Worm (Caenorhabditis elegans) whole organism, late embryonic: ENCODE measurements around the gene wago-5.

Experiments
- C08G9.2 ChIP-seq: sonication (generic microtip); optimal IDR thresholded peaks from 2 replicates; lab custom pipeline; 2016; ENCODE audit warnings: mild to moderate bottlenecking, missing genetic modification characterization, moderate library complexity, missing compliant biosample characterization
- F13H6.1 ChIP-seq: sonication (generic microtip); optimal IDR thresholded peaks from 2 replicates; lab custom pipeline; 2016; ENCODE audit warnings: missing genetic modification characterization, missing compliant biosample characterization
- K02D7.2 ChIP-seq: sonication (generic microtip); optimal IDR thresholded peaks from 2 replicates; lab custom pipeline; 2017; ENCODE audit warnings: mild to moderate bottlenecking, missing genetic modification characterization, missing compliant biosample characterization
- Y22D7AL.16 ChIP-seq: sonication (generic microtip); optimal IDR thresholded peaks from 2 replicates; lab custom pipeline; 2016; ENCODE audit warnings: missing genetic modification characterization, missing compliant biosample characterization
- ahr-1 ChIP-seq: sonication (generic microtip); optimal IDR thresholded peaks from 2 replicates; lab custom pipeline; 2016; ENCODE audit warnings: missing genetic modification characterization, missing compliant biosample characterization
- ama-1 ChIP-seq: fragments of 150-350 bp; optimal IDR thresholded peaks from 2 replicates; lab custom pipeline; 2014
- ceh-14 ChIP-seq: sonication (generic microtip); optimal IDR thresholded peaks from 2 replicates; lab custom pipeline; 2016; ENCODE audit warnings: missing genotype, missing genetic modification characterization, missing compliant biosample characterization
- ceh-18 ChIP-seq: sonication (generic microtip); optimal IDR thresholded peaks from 2 replicates; lab custom pipeline; 2016; ENCODE audit warnings: missing genetic modification characterization, missing compliant biosample characterization
- ceh-2 ChIP-seq: sonication (generic microtip); optimal IDR thresholded peaks from 2 replicates; lab custom pipeline; 2016; ENCODE audit warnings: missing genotype, missing genetic modification characterization, missing compliant biosample characterization
- ceh-22 ChIP-seq: sonication (generic microtip); optimal IDR thresholded peaks from 2 replicates; lab custom pipeline; 2017; ENCODE audit warnings: missing biosample characterization, missing genetic modification characterization
- ceh-24 ChIP-seq: sonication (generic microtip); optimal IDR thresholded peaks from 2 replicates; lab custom pipeline; 2016; ENCODE audit warnings: mild to moderate bottlenecking, missing genetic modification characterization, missing compliant biosample characterization
- ceh-31 ChIP-seq: sonication (generic microtip); optimal IDR thresholded peaks from 2 replicates; lab custom pipeline; 2016; ENCODE audit warnings: missing genetic modification characterization, missing compliant biosample characterization
- ceh-34 ChIP-seq: sonication (generic microtip); optimal IDR thresholded peaks from 2 replicates; lab custom pipeline; 2016; ENCODE audit warnings: mild to moderate bottlenecking, missing genetic modification characterization, missing compliant biosample characterization
- ceh-45 ChIP-seq: fragments of 200-800 bp; sonication (Bioruptor generic); IDR thresholded peaks from 2 replicates; pipeline ENCODE4 v1.3.6; 2022; ENCODE audit warnings: missing genetic modification reagents, missing genetic modification characterization, missing compliant biosample characterization
- ceh-48 ChIP-seq: sonication (generic microtip); optimal IDR thresholded peaks from 2 replicates; lab custom pipeline; 2016; ENCODE audit warnings: missing genetic modification characterization, inconsistent platforms, missing compliant biosample characterization
- ceh-6 ChIP-seq: fragments of 200-800 bp; sonication (Bioruptor generic); optimal IDR thresholded peaks from 2 replicates; lab custom pipeline; 2018; ENCODE audit warnings: mild to moderate bottlenecking, missing genetic modification characterization, missing compliant biosample characterization
- che-1 ChIP-seq: sonication (generic microtip); optimal IDR thresholded peaks from 2 replicates; lab custom pipeline; 2016; ENCODE audit warnings: mild to moderate bottlenecking, missing genetic modification characterization, missing compliant biosample characterization
- dmd-4 ChIP-seq: sonication (generic microtip); optimal IDR thresholded peaks from 2 replicates; lab custom pipeline; 2016; ENCODE audit warnings: borderline replicate concordance, missing genetic modification characterization, missing compliant biosample characterization
- dve-1 ChIP-seq: sonication (generic microtip); optimal IDR thresholded peaks from 2 replicates; lab custom pipeline; 2017; ENCODE audit warnings: antibody characterized with exemption, mild to moderate bottlenecking, missing genetic modification characterization, missing compliant biosample characterization
- elt-2 ChIP-seq: sonication (generic microtip); optimal IDR thresholded peaks from 2 replicates; lab custom pipeline; 2016; ENCODE audit warnings: missing genetic modification reagents, missing genetic modification characterization, missing compliant biosample characterization
- ets-4 ChIP-seq: sonication (generic microtip); optimal IDR thresholded peaks from 2 replicates; lab custom pipeline; 2016; ENCODE audit warnings: missing genetic modification characterization, missing compliant biosample characterization
- eyg-1 ChIP-seq: sonication (generic microtip); optimal IDR thresholded peaks from 2 replicates; lab custom pipeline; 2016; ENCODE audit warnings: missing genotype, missing genetic modification characterization, missing compliant biosample characterization
- fkh-10 ChIP-seq: fragments of 150-350 bp; optimal IDR thresholded peaks from 2 replicates; lab custom pipeline; 2014; ENCODE audit warnings: missing biosample characterization, missing genetic modification reagents, missing genetic modification characterization
- fkh-6 ChIP-seq: sonication (generic microtip); optimal IDR thresholded peaks from 2 replicates; lab custom pipeline; 2016; ENCODE audit warnings: missing genetic modification characterization, missing compliant biosample characterization
- gmeb-2 ChIP-seq: sonication (generic microtip); optimal IDR thresholded peaks from 2 replicates; lab custom pipeline; 2016; ENCODE audit warnings: missing genetic modification characterization, inconsistent platforms, missing compliant biosample characterization
- hlh-13 ChIP-seq: fragments of 200-800 bp; sonication (Bioruptor generic); optimal IDR thresholded peaks from 2 replicates; lab custom pipeline; 2018; ENCODE audit warnings: mild to moderate bottlenecking, missing genetic modification characterization, missing compliant biosample characterization
- hlh-15 ChIP-seq: sonication (generic microtip); optimal IDR thresholded peaks from 2 replicates; lab custom pipeline; 2016; ENCODE audit warnings: missing genetic modification characterization, missing compliant biosample characterization
- hlh-30 ChIP-seq: sonication (generic microtip); optimal IDR thresholded peaks from 2 replicates; lab custom pipeline; 2017; ENCODE audit warnings: antibody characterized with exemption, missing genetic modification characterization, missing compliant biosample characterization; ENCODE audit not compliant: insufficient read depth
- lim-6 ChIP-seq: sonication (generic microtip); optimal IDR thresholded peaks from 2 replicates; lab custom pipeline; 2016; ENCODE audit warnings: missing genetic modification characterization, missing compliant biosample characterization
- madf-2 ChIP-seq: sonication (generic microtip); optimal IDR thresholded peaks from 2 replicates; lab custom pipeline; 2017; ENCODE audit warnings: missing genetic modification characterization, missing compliant biosample characterization
- mec-3 ChIP-seq: sonication (generic microtip); optimal IDR thresholded peaks from 2 replicates; lab custom pipeline; 2016; ENCODE audit warnings: borderline replicate concordance, missing genetic modification characterization, missing compliant biosample characterization
- nfya-1 ChIP-seq: sonication (generic microtip); optimal IDR thresholded peaks from 2 replicates; lab custom pipeline; 2017; ENCODE audit warnings: missing genetic modification characterization, mild to moderate bottlenecking, missing compliant biosample characterization, antibody characterized with exemption, moderate library complexity
- nhr-11 ChIP-seq: fragments of 150-350 bp; optimal IDR thresholded peaks from 2 replicates; lab custom pipeline; 2014; ENCODE audit warnings: missing biosample characterization, missing genetic modification characterization
- npax-4 ChIP-seq: sonication (generic microtip); optimal IDR thresholded peaks from 2 replicates; lab custom pipeline; 2016; ENCODE audit warnings: missing genetic modification characterization, missing compliant biosample characterization
- odd-2 ChIP-seq: sonication (generic microtip); optimal IDR thresholded peaks from 2 replicates; lab custom pipeline; 2017; ENCODE audit warnings: antibody characterized with exemption, mild to moderate bottlenecking, missing genetic modification characterization, missing compliant biosample characterization
- pat-9 ChIP-seq: fragments of 200-800 bp; sonication (Bioruptor generic); optimal IDR thresholded peaks from 2 replicates; lab custom pipeline; 2018; ENCODE audit warnings: mild to moderate bottlenecking, missing genetic modification characterization, moderate library complexity, missing compliant biosample characterization
- pax-1 ChIP-seq: fragments of 150-350 bp; optimal IDR thresholded peaks from 2 replicates; lab custom pipeline; 2014; ENCODE audit warnings: missing biosample characterization, missing genetic modification characterization
- pha-2 ChIP-seq: sonication (generic microtip); optimal IDR thresholded peaks from 2 replicates; lab custom pipeline; 2017; ENCODE audit warnings: mild to moderate bottlenecking, missing genetic modification characterization, missing compliant biosample characterization
- pha-4 ChIP-seq: fragments of 150-350 bp; optimal IDR thresholded peaks from 2 replicates; lab custom pipeline; 2018; ENCODE audit warnings: missing biosample characterization, missing genetic modification reagents, missing genetic modification characterization
- pqm-1 ChIP-seq: sonication (generic microtip); optimal IDR thresholded peaks from 2 replicates; lab custom pipeline; 2016; ENCODE audit warnings: missing genetic modification characterization, missing compliant biosample characterization
- pros-1 ChIP-seq: fragments of 150-350 bp; optimal IDR thresholded peaks from 2 replicates; lab custom pipeline; 2014; ENCODE audit warnings: missing biosample characterization, missing genetic modification reagents, missing genetic modification characterization
- ref-2 ChIP-seq: sonication (generic microtip); optimal IDR thresholded peaks from 2 replicates; lab custom pipeline; 2016; ENCODE audit warnings: missing genetic modification characterization, missing compliant biosample characterization
- rnt-1 ChIP-seq: sonication (generic microtip); optimal IDR thresholded peaks from 2 replicates; lab custom pipeline; 2016; ENCODE audit warnings: missing genetic modification characterization, missing compliant biosample characterization
- sdc-2 ChIP-seq: sonication (generic microtip); optimal IDR thresholded peaks from 2 replicates; lab custom pipeline; 2016; ENCODE audit warnings: missing genotype, missing genetic modification characterization, missing compliant biosample characterization
- sox-2 ChIP-seq: fragments of 200-800 bp; sonication (Bioruptor generic); IDR thresholded peaks from 2 replicates; pipeline ENCODE4 v1.3.6; 2022; ENCODE audit warnings: missing genetic modification reagents, missing genetic modification characterization, missing compliant biosample characterization
- sox-4 ChIP-seq: sonication (generic microtip); optimal IDR thresholded peaks from 2 replicates; lab custom pipeline; 2017; ENCODE audit warnings: mild to moderate bottlenecking, missing genetic modification characterization, inconsistent platforms, missing compliant biosample characterization
- syd-9 ChIP-seq: sonication (generic microtip); optimal IDR thresholded peaks from 2 replicates; lab custom pipeline; 2016; ENCODE audit warnings: mild to moderate bottlenecking, missing genetic modification characterization, moderate library complexity, missing compliant biosample characterization
- tbx-2 ChIP-seq: sonication (generic microtip); optimal IDR thresholded peaks from 2 replicates; lab custom pipeline; 2016; ENCODE audit warnings: missing genetic modification characterization, missing compliant biosample characterization
- tbx-7 ChIP-seq: sonication (generic microtip); optimal IDR thresholded peaks from 2 replicates; lab custom pipeline; 2016; ENCODE audit warnings: missing genotype, missing genetic modification characterization, missing compliant biosample characterization
- unc-42 ChIP-seq: sonication (generic microtip); optimal IDR thresholded peaks from 2 replicates; lab custom pipeline; 2016; ENCODE audit warnings: missing genotype, missing genetic modification characterization, missing compliant biosample characterization
- unc-55 ChIP-seq: sonication (generic microtip); optimal IDR thresholded peaks from 2 replicates; lab custom pipeline; 2017; ENCODE audit warnings: missing biosample characterization, missing genetic modification reagents, missing genetic modification characterization
- unc-86 ChIP-seq: sonication (generic microtip); optimal IDR thresholded peaks from 2 replicates; lab custom pipeline; 2016; ENCODE audit warnings: missing genetic modification characterization, missing compliant biosample characterization
- zip-5 ChIP-seq: sonication (generic microtip); optimal IDR thresholded peaks from 2 replicates; lab custom pipeline; 2016; ENCODE audit warnings: missing genetic modification characterization, missing compliant biosample characterization

wago-5 gene

ce11 chrII:5772547-5773142 is 42.6 kb downstream of the wago-5 start:
- TF ChIP-seq fkh-6 (tag; lab: Kevin White, UChicago) (peak; percentile 59), gmeb-2 (no peak), ama-1 (lab: Kevin White, UChicago) (no peak), npax-4 (tag; lab: Kevin White, UChicago) (no peak), ref-2 (tag; lab: Kevin White, UChicago) (peak; percentile 59), C08G9.2 (peak; percentile 47), syd-9 (tag; lab: Kevin White, UChicago) (peak; percentile 35), ceh-2 (peak; percentile 46), unc-86 (tag; lab: Kevin White, UChicago) (no peak), pha-2 (tag; lab: Kevin White, UChicago) (no peak), Y22D7AL.16 (tag; lab: Kevin White, UChicago) (peak; percentile 18), sox-2 (GFP tag; lab: Robert Waterston, UW) (no peak; the same call in 1 of the 2 replicates), ceh-22 (no peak), pat-9 (peak; percentile 53), odd-2 (tag; lab: Kevin White, UChicago) (no peak), sdc-2 (tag; lab: Kevin White, UChicago) (peak; percentile 48), ceh-6 (GFP tag; lab: Kevin White, UChicago) (peak; percentile 68), ceh-18 (tag; lab: Kevin White, UChicago) (peak; percentile 37), madf-2 (tag; lab: Kevin White, UChicago) (peak; percentile 47), ceh-31 (peak; percentile 52), fkh-10 (GFP tag; lab: Kevin White, UChicago) (no peak), sox-4 (tag; lab: Kevin White, UChicago) (peak; percentile 56), rnt-1 (tag; lab: Kevin White, UChicago) (no peak), ceh-48 (tag; lab: Kevin White, UChicago) (peak; percentile 33), ets-4 (tag; lab: Kevin White, UChicago) (no peak), unc-42 (tag; lab: Kevin White, UChicago) (peak; percentile 30), mec-3 (no peak), lim-6 (tag; lab: Kevin White, UChicago) (no peak), pha-4 (tag; lab: Kevin White, UChicago) (no peak), hlh-13 (GFP tag; lab: Kevin White, UChicago) (peak; percentile 59), ahr-1 (no peak), ceh-24 (tag; lab: Kevin White, UChicago) (peak; percentile 8), pax-1 (tag; lab: Kevin White, UChicago) (no peak), hlh-15 (no peak), ceh-34 (tag; lab: Kevin White, UChicago) (peak; percentile 31), ceh-14 (peak; percentile 26), pqm-1 (tag; lab: Kevin White, UChicago) (peak; percentile 9), hlh-30 (peak; percentile 39), pros-1 (tag; lab: Kevin White, UChicago) (no peak), tbx-2 (tag; lab: Kevin White, UChicago) (peak; percentile 48), dmd-4 (tag; lab: Kevin White, UChicago) (no peak), F13H6.1 (tag; lab: Kevin White, UChicago) (no peak), nfya-1 (tag; lab: Kevin White, UChicago) (peak; percentile 23), nhr-11 (tag; lab: Kevin White, UChicago) (no peak), ceh-45 (0 out of 2 replicates have a peak, but pooled peaks have one; percentile 20), dve-1 (tag; lab: Kevin White, UChicago) (peak; percentile 66), K02D7.2 (tag; lab: Kevin White, UChicago) (no peak), elt-2 (tag; lab: Kevin White, UChicago) (peak; percentile 87), zip-5 (peak; percentile 30), che-1 (peak; percentile 70), eyg-1 (tag; lab: Kevin White, UChicago) (peak; percentile 43), unc-55 (GFP tag; lab: Kevin White, UChicago) (no peak), tbx-7 (tag; lab: Kevin White, UChicago) (no peak)
